Fruit fly (Drosophila melanogaster) whole organism, embryonic: ENCODE data around the gene Alh.

Experiments used
- Atf6 ChIP-seq: fragments of 200-800 bp; sonication (Bioruptor generic); IDR thresholded peaks from 2 replicates; pipeline ENCODE4 v1.3.6; 2022; ENCODE audit warnings: missing biosample characterization, missing genetic modification characterization
- CG10274 ChIP-seq: fragments of 200-800 bp; sonication (Bioruptor generic); optimal IDR thresholded peaks from 3 replicates; lab custom pipeline; 2017; ENCODE audit warnings: missing biosample characterization, mild to moderate bottlenecking, missing genetic modification characterization
- CG10979 ChIP-seq: fragments of 200-800 bp; sonication (Bioruptor generic); optimal IDR thresholded peaks from 2 replicates; lab custom pipeline; 2018; ENCODE audit warnings: missing biosample characterization, mild to moderate bottlenecking, missing genetic modification characterization, moderate library complexity
- CG12659 ChIP-seq: fragments of 200-800 bp; sonication (Bioruptor generic); optimal IDR thresholded peaks from 3 replicates; lab custom pipeline; 2017; ENCODE audit warnings: mild to moderate bottlenecking, missing biosample characterization, missing genetic modification reagents, missing genetic modification characterization
- CG14050 ChIP-seq: fragments of 200-800 bp; sonication (Bioruptor generic); IDR thresholded peaks from 3 replicates; pipeline ENCODE4 v1.3.6; 2022; ENCODE audit warnings: missing biosample characterization, missing genetic modification characterization
- CG14965 ChIP-seq: fragments of 200-800 bp; sonication (Bioruptor generic); optimal IDR thresholded peaks from 2 replicates; lab custom pipeline; 2016; ENCODE audit warnings: missing biosample characterization, missing genetic modification characterization, borderline replicate concordance
- CG15269 ChIP-seq: fragments of 200-800 bp; sonication (Bioruptor generic); optimal IDR thresholded peaks from 2 replicates; lab custom pipeline; 2018; ENCODE audit warnings: missing biosample characterization, mild to moderate bottlenecking, missing genetic modification characterization, moderate library complexity
- CG1602 ChIP-seq: fragments of 200-800 bp; sonication (Bioruptor generic); optimal IDR thresholded peaks from 3 replicates; lab custom pipeline; 2016; ENCODE audit warnings: missing biosample characterization, missing genetic modification characterization
- CG16813 ChIP-seq: fragments of 200-800 bp; sonication (Bioruptor generic); IDR thresholded peaks from 3 replicates; pipeline ENCODE4 v1.3.6; 2022; ENCODE audit warnings: missing biosample characterization, missing genetic modification characterization; ENCODE audit not compliant: partially characterized antibody
- CG1832 ChIP-seq: fragments of 200-800 bp; sonication (Bioruptor generic); optimal IDR thresholded peaks from 2 replicates; lab custom pipeline; 2017; ENCODE audit warnings: missing biosample characterization, mild to moderate bottlenecking, missing genetic modification characterization, inconsistent platforms
- CG43689 ChIP-seq: fragments of 200-800 bp; sonication (Bioruptor generic); IDR thresholded peaks from 2 replicates; pipeline ENCODE4 v1.3.6; 2022; ENCODE audit warnings: missing biosample characterization, missing genetic modification characterization
- CG6175 ChIP-seq: fragments of 200-800 bp; sonication (Bioruptor generic); IDR thresholded peaks from 3 replicates; pipeline ENCODE4 v1.3.6; 2022; ENCODE audit warnings: missing biosample characterization, missing genetic modification characterization
- CG7271 ChIP-seq: fragments of 200-800 bp; sonication (Bioruptor generic); optimal IDR thresholded peaks from 2 replicates; lab custom pipeline; 2018; ENCODE audit warnings: missing biosample characterization, mild to moderate bottlenecking, missing genetic modification characterization, moderate library complexity
- CG7963 ChIP-seq: fragments of 200-800 bp; sonication (Bioruptor generic); IDR thresholded peaks from 3 replicates; pipeline ENCODE4 v1.3.6; 2022; ENCODE audit warnings: missing biosample characterization, missing genetic modification characterization; ENCODE audit not compliant: partially characterized antibody
- CG8388 ChIP-seq: fragments of 200-800 bp; sonication (Bioruptor generic); optimal IDR thresholded peaks from 2 replicates; lab custom pipeline; 2019; ENCODE audit warnings: missing biosample characterization, mild to moderate bottlenecking, missing genetic modification characterization, moderate library complexity
- CG8478 ChIP-seq: fragments of >200 bp; optimal IDR thresholded peaks from 2 replicates; lab custom pipeline; 2018
- Camta ChIP-seq: fragments of 200-800 bp; sonication (Bioruptor generic); optimal IDR thresholded peaks from 2 replicates; lab custom pipeline; 2016; ENCODE audit warnings: missing biosample characterization, missing genetic modification characterization
- CoRest ChIP-seq: fragments of 200-800 bp; sonication (Bioruptor generic); optimal IDR thresholded peaks from 3 replicates; lab custom pipeline; 2018; ENCODE audit warnings: missing biosample characterization, mild to moderate bottlenecking, missing genetic modification characterization, moderate library complexity
- Deaf1 ChIP-seq: fragments of 200-800 bp; optimal IDR thresholded peaks from 3 replicates; lab custom pipeline; 2019; ENCODE audit warnings: missing biosample characterization, mild to moderate bottlenecking, missing genetic modification characterization, moderate library complexity
- Dek ChIP-seq: fragments of 200-800 bp; sonication (Bioruptor generic); optimal IDR thresholded peaks from 3 replicates; lab custom pipeline; 2019; ENCODE audit warnings: missing biosample characterization, mild to moderate bottlenecking, missing genetic modification characterization, moderate library complexity
- E2f1 ChIP-seq: fragments of 200-800 bp; sonication (Bioruptor generic); IDR thresholded peaks from 2 replicates; pipeline ENCODE4 v1.3.6; 2022; ENCODE audit warnings: missing biosample characterization, missing genetic modification characterization
- Ets97D ChIP-seq: fragments of 200-800 bp; sonication (Bioruptor generic); optimal IDR thresholded peaks from 3 replicates; lab custom pipeline; 2016; ENCODE audit warnings: missing biosample characterization, missing genetic modification characterization
- H15 ChIP-seq: fragments of 200-800 bp; sonication (Bioruptor generic); IDR thresholded peaks from 3 replicates; pipeline ENCODE4 v1.3.6; 2022; ENCODE audit warnings: missing biosample characterization, missing genetic modification characterization
- HLH4C ChIP-seq: fragments of 200-800 bp; sonication (Bioruptor generic); IDR thresholded peaks from 3 replicates; pipeline ENCODE4 v1.3.6; 2022; ENCODE audit warnings: missing biosample characterization, missing genetic modification characterization; ENCODE audit not compliant: partially characterized antibody
- Lhr ChIP-seq: fragments of 200-800 bp; sonication (Bioruptor generic); optimal IDR thresholded peaks from 3 replicates; lab custom pipeline; 2017; ENCODE audit warnings: mild to moderate bottlenecking, missing biosample characterization, missing genetic modification reagents, missing genetic modification characterization
- NFAT ChIP-seq: fragments of 200-800 bp; sonication (Bioruptor generic); IDR thresholded peaks from 2 replicates; pipeline ENCODE4 v1.3.6; 2022; ENCODE audit warnings: missing biosample characterization, missing genetic modification characterization
- Rfx ChIP-seq: fragments of 200-800 bp; sonication (Bioruptor generic); IDR thresholded peaks from 2 replicates; pipeline ENCODE4 v1.3.6; 2022; ENCODE audit warnings: missing biosample characterization, missing genetic modification characterization
- Side ChIP-seq: fragments of 200-800 bp; sonication (Bioruptor generic); optimal IDR thresholded peaks from 2 replicates; lab custom pipeline; 2016; ENCODE audit warnings: missing biosample characterization, missing genetic modification characterization
- Tbp ChIP-seq: fragments of >200 bp; optimal IDR thresholded peaks from 2 replicates; lab custom pipeline; 2018; ENCODE audit warnings: missing biosample characterization, missing genetic modification characterization
- Xrp1 ChIP-seq: fragments of 200-800 bp; sonication (Bioruptor generic); IDR thresholded peaks from 2 replicates; pipeline ENCODE4 v1.3.6; 2022; ENCODE audit warnings: missing biosample characterization, missing genetic modification characterization
- ab ChIP-seq: fragments of 200-800 bp; sonication (Bioruptor generic); optimal IDR thresholded peaks from 2 replicates; lab custom pipeline; 2016; ENCODE audit warnings: missing biosample characterization, missing genetic modification characterization
- aop ChIP-seq: fragments of 200-800 bp; sonication (Bioruptor generic); IDR thresholded peaks from 2 replicates; pipeline ENCODE4 v1.3.6; 2022; ENCODE audit warnings: missing biosample characterization, missing genetic modification characterization
- az2 ChIP-seq: fragments of 200-800 bp; sonication (Bioruptor generic); optimal IDR thresholded peaks from 3 replicates; lab custom pipeline; 2016; ENCODE audit warnings: missing biosample characterization, missing genetic modification characterization
- chn ChIP-seq: fragments of 200-800 bp; sonication (Bioruptor generic); optimal IDR thresholded peaks from 2 replicates; lab custom pipeline; 2016; ENCODE audit warnings: missing biosample characterization, missing genetic modification characterization
- crp ChIP-seq, 2 experiments: fragments of 200-800 bp; sonication (Bioruptor generic); optimal IDR thresholded peaks; 2 replicates in 1 of 2; 3 replicates in 1 of 2; lab custom pipeline; 2017; ENCODE audit warnings: missing biosample characterization in 2 of 2, missing genetic modification characterization in 2 of 2, mild to moderate bottlenecking in 1 of 2, moderate library complexity in 1 of 2
- dmrt11E ChIP-seq: fragments of 200-800 bp; sonication (Bioruptor generic); optimal IDR thresholded peaks from 3 replicates; lab custom pipeline; 2018; ENCODE audit warnings: missing biosample characterization, mild to moderate bottlenecking, missing genetic modification characterization, moderate library complexity
- ems ChIP-seq: fragments of 200-800 bp; sonication (Bioruptor generic); optimal IDR thresholded peaks from 3 replicates; lab custom pipeline; 2016; ENCODE audit warnings: missing biosample characterization, missing genetic modification characterization
- eve ChIP-seq, 2 experiments: fragments of >200 bp; optimal IDR thresholded peaks; 2 replicates each; lab custom pipeline; 2017; ENCODE audit warnings: missing biosample characterization in 2 of 2, missing genetic modification characterization in 2 of 2
- fu2 ChIP-seq: fragments of 200-800 bp; sonication (Bioruptor generic); optimal IDR thresholded peaks from 2 replicates; lab custom pipeline; 2016; ENCODE audit warnings: missing biosample characterization, missing genetic modification characterization
- gcm ChIP-seq: fragments of 200-800 bp; sonication (Bioruptor generic); optimal IDR thresholded peaks from 2 replicates; lab custom pipeline; 2019; ENCODE audit warnings: missing biosample characterization, mild to moderate bottlenecking, missing genetic modification characterization, moderate library complexity
- gem ChIP-seq: fragments of 200-800 bp; sonication (Bioruptor generic); optimal IDR thresholded peaks from 2 replicates; lab custom pipeline; 2019; ENCODE audit warnings: missing biosample characterization, mild to moderate bottlenecking, missing genetic modification characterization, moderate library complexity
- gsb ChIP-seq: fragments of 200-800 bp; sonication (Bioruptor generic); IDR thresholded peaks from 2 replicates; pipeline ENCODE4 v1.3.6; 2022; ENCODE audit warnings: missing biosample characterization, missing genetic modification characterization
- klu ChIP-seq: fragments of 200-800 bp; sonication (Bioruptor generic); IDR thresholded peaks from 2 replicates; pipeline ENCODE4 v1.3.6; 2022; ENCODE audit warnings: missing biosample characterization, missing genetic modification characterization
- lbe ChIP-seq: fragments of 200-800 bp; sonication (Bioruptor generic); optimal IDR thresholded peaks from 2 replicates; lab custom pipeline; 2016; ENCODE audit warnings: missing biosample characterization, mild to moderate bottlenecking, missing genetic modification characterization
- lmd ChIP-seq: fragments of 200-800 bp; sonication (Bioruptor generic); IDR thresholded peaks from 2 replicates; pipeline ENCODE4 v1.3.6; 2022; ENCODE audit warnings: missing biosample characterization, missing genetic modification characterization
- pum ChIP-seq: fragments of 200-800 bp; sonication (Bioruptor generic); optimal IDR thresholded peaks from 2 replicates; lab custom pipeline; 2016; ENCODE audit warnings: missing biosample characterization, missing genetic modification characterization
- salm ChIP-seq: fragments of 200-800 bp; sonication (Bioruptor generic); optimal IDR thresholded peaks from 2 replicates; lab custom pipeline; 2018; ENCODE audit warnings: missing biosample characterization, mild to moderate bottlenecking, missing genetic modification characterization
- toy ChIP-seq: fragments of 200-800 bp; sonication (Bioruptor generic); IDR thresholded peaks from 2 replicates; pipeline ENCODE4 v1.3.6; 2022; ENCODE audit warnings: missing biosample characterization, missing genetic modification characterization
- trem ChIP-seq: fragments of 200-800 bp; optimal IDR thresholded peaks from 3 replicates; lab custom pipeline; 2019; ENCODE audit warnings: missing biosample characterization, mild to moderate bottlenecking, missing genetic modification characterization, moderate library complexity
- vnd ChIP-seq: fragments of 200-800 bp; sonication (Bioruptor generic); IDR thresholded peaks from 3 replicates; pipeline ENCODE4 v1.3.6; 2022; ENCODE audit warnings: missing biosample characterization, missing genetic modification characterization; ENCODE audit not compliant: partially characterized antibody
- vvl ChIP-seq: fragments of 200-800 bp; sonication (Bioruptor generic); IDR thresholded peaks from 2 replicates; pipeline ENCODE4 v1.3.6; 2022; ENCODE audit warnings: missing biosample characterization, missing genetic modification characterization

Alh gene

DNA sequence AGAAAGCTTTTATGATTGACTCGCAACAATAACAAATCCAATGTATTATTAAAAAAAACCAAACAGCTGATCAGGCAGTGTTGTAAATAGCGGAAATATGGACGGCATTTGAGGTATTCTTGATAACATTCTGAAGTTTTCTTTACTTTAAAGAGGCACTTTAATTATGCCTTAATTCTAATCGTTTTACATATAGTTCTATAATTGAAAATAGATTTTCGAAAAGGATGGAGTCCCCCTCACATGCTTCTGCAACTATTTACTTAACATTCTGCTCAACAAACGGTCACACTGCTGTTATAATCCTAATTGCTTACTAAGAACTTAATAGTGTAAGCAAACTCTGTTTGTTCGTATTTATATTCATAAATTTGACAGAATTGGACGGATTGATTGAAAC is 4.0 kb upstream of the Alh start, which contains the start of gene CG10068 (continued):
- peak; percentile 75 for TF ChIP-seq salm (tag; lab: Kevin White, UChicago)
- peak; percentile 87 for TF ChIP-seq gcm (GFP tag; lab: Kevin White, UChicago)
- TF ChIP-seq CG43689 (GFP tag; lab: Robert Waterston, UW) = peak; percentile 60; the same call in 1 of the 2 replicates
- TF ChIP-seq Lhr (GFP tag; lab: Kevin White, UChicago) = peak; percentile 92
- TF ChIP-seq NFAT = peak; percentile 83
- TF ChIP-seq CG12659 (GFP tag; lab: Kevin White, UChicago) = peak; percentile 93
- peak; percentile 89 for TF ChIP-seq CG14050 (GFP tag; lab: Robert Waterston, UW)
- TF ChIP-seq Deaf1 (tag; lab: Kevin White, UChicago) = peak; percentile 55
- TF ChIP-seq HLH4C (GFP tag; lab: Robert Waterston, UW) = no peak
- TF ChIP-seq CG7271 (tag; lab: Kevin White, UChicago) = peak; percentile 92
- TF ChIP-seq klu (GFP tag; lab: Robert Waterston, UW) = peak; percentile 66; the same call in 1 of the 2 replicates
- TF ChIP-seq Tbp (GFP tag; lab: Kevin White, UChicago) = no peak
- peak; percentile 88 for TF ChIP-seq CoRest (tag; lab: Kevin White, UChicago)
- TF ChIP-seq dmrt11E (tag; lab: Kevin White, UChicago) = peak; percentile 90
- TF ChIP-seq gsb = peak; percentile 76
- TF ChIP-seq CG6175 (GFP tag; lab: Robert Waterston, UW) = peak; percentile 58; the same call in 1 of the 3 replicates
- peak; percentile 85 for TF ChIP-seq lmd (GFP tag; lab: Robert Waterston, UW)
- TF ChIP-seq chn (GFP tag; lab: Kevin White, UChicago) = peak; percentile 89
- peak; percentile 85 for TF ChIP-seq pum (GFP tag; lab: Kevin White, UChicago)
- peak; percentile 94 to 96 for TF ChIP-seq crp (GFP tag; optimal IDR thresholded peaks at IDR 0.05; lab: Kevin White, UChicago)
- TF ChIP-seq Camta (GFP tag; lab: Kevin White, UChicago) = peak; percentile 83
- peak; percentile 89 for TF ChIP-seq Atf6 (GFP tag; lab: Robert Waterston, UW)
- peak; percentile 97 for TF ChIP-seq Xrp1 (GFP tag; lab: Robert Waterston, UW)
- TF ChIP-seq CG1602 (GFP tag; lab: Kevin White, UChicago) = peak; percentile 89
- TF ChIP-seq CG1832 (GFP tag; lab: Kevin White, UChicago) = no peak
- no peak for TF ChIP-seq ab (GFP tag; lab: Kevin White, UChicago)
- TF ChIP-seq gem (tag; lab: Kevin White, UChicago) = peak; percentile 94
- 0 out of 2 replicates have a peak, but pooled peaks have one; percentile 41 for TF ChIP-seq toy (GFP tag; lab: Robert Waterston, UW)
- TF ChIP-seq fu2 (GFP tag; lab: Kevin White, UChicago) = peak; percentile 71
- peak; percentile 81 for TF ChIP-seq lbe (GFP tag; lab: Kevin White, UChicago)
- peak; percentile 89 for TF ChIP-seq az2 (GFP tag; lab: Kevin White, UChicago)
- TF ChIP-seq CG16813 (GFP tag; lab: Robert Waterston, UW) = peak; percentile 38; the same call in 1 of the 3 replicates
- no peak for TF ChIP-seq eve (GFP tag; optimal IDR thresholded peaks at IDR 0.05; lab: Kevin White, UChicago)
- TF ChIP-seq vnd (GFP tag; lab: Robert Waterston, UW) = no peak
- peak; percentile 92 for TF ChIP-seq Rfx (GFP tag; lab: Robert Waterston, UW)
- peak; percentile 89 for TF ChIP-seq CG10979
- peak; percentile 87 for TF ChIP-seq CG8388
- TF ChIP-seq Ets97D (GFP tag; lab: Kevin White, UChicago) = peak; percentile 87
- TF ChIP-seq CG8478 (lab: Kevin White, UChicago) = no peak
- TF ChIP-seq aop = 0 out of 2 replicates have a peak, but pooled peaks have one; percentile 79
- TF ChIP-seq CG14965 (GFP tag; lab: Kevin White, UChicago) = peak; percentile 39
- peak; percentile 88 for TF ChIP-seq CG15269 (tag; lab: Kevin White, UChicago)
- no peak for TF ChIP-seq CG7963 (GFP tag; lab: Robert Waterston, UW)
- peak; percentile 90 for TF ChIP-seq E2f1
- peak; percentile 82 for TF ChIP-seq Dek (tag; lab: Kevin White, UChicago)
- TF ChIP-seq trem = peak; percentile 93
- peak; percentile 98 for TF ChIP-seq vvl
- TF ChIP-seq ems = peak; percentile 88
- TF ChIP-seq CG10274 = peak; percentile 25
- TF ChIP-seq H15 (GFP tag; lab: Robert Waterston, UW) = peak; percentile 90
- peak; percentile 87 for TF ChIP-seq Side (GFP tag; lab: Kevin White, UChicago)
